Fruit fly (Drosophila melanogaster) whole organism, pupa: ENCODE data around the gene CG17777.

ENCODE experiments used
- CG12605 ChIP-seq: fragments of 200-800 bp; sonication (Bioruptor generic); IDR thresholded peaks from 2 replicates; pipeline ENCODE4 v1.3.6; 2022; ENCODE audit warnings: missing biosample characterization, missing genetic modification characterization
- CG34367 ChIP-seq: fragments of 200-800 bp; sonication (Bioruptor generic); optimal IDR thresholded peaks from 2 replicates; lab custom pipeline; 2018; ENCODE audit warnings: missing biosample characterization, mild to moderate bottlenecking, missing genetic modification characterization
- CG8159 ChIP-seq: fragments of 200-800 bp; sonication (Bioruptor generic); optimal IDR thresholded peaks from 3 replicates; lab custom pipeline; 2018; ENCODE audit warnings: missing biosample characterization, mild to moderate bottlenecking, missing genetic modification characterization, moderate library complexity
- EcR ChIP-seq: fragments of 200-800 bp; sonication (Bioruptor generic); optimal IDR thresholded peaks from 3 replicates; lab custom pipeline; 2019; ENCODE audit warnings: missing biosample characterization, missing genetic modification characterization, mild to moderate bottlenecking, moderate library complexity, missing genetic modification reagents

DNA sequence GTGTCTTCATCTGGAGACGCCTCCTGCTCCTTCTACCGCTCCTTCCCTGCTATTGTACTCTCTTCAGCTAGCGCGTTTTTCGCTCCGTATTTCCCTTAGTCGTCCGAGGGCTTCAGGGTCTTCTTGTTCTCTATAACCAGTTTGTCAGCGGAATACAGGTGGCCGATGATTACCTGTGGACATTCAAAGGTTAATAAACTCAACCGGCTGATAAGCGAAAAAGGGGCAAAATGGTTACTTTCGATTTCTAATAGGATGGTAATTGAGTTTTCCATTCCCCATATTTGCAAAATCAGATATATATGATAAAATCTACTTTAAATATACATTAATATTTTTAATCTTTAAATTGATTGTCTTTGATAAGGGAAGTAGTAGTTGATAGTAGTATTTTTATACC lies 38.0 kb upstream of the CG17777 start:
- TF ChIP-seq CG12605 (GFP tag; lab: Robert Waterston, UW), result no peak
- no peak for TF ChIP-seq CG8159 (tag; lab: Kevin White, UChicago)
- TF ChIP-seq CG34367 (tag; lab: Kevin White, UChicago), result no peak
- TF ChIP-seq EcR (GFP tag; lab: Kevin White, UChicago), result peak; percentile 92
